Fruit fly (Drosophila melanogaster) whole organism, embryonic: ENCODE data around the gene Ttc26.

Experiments
- Adf1 ChIP-seq: fragments of 200-800 bp; sonication (Bioruptor generic); IDR thresholded peaks from 2 replicates; pipeline ENCODE4 v1.3.6; 2022; ENCODE audit warnings: missing biosample characterization, missing genetic modification characterization
- Atf6 ChIP-seq: fragments of 200-800 bp; sonication (Bioruptor generic); IDR thresholded peaks from 2 replicates; pipeline ENCODE4 v1.3.6; 2022; ENCODE audit warnings: missing biosample characterization, missing genetic modification characterization
- B-H1 ChIP-seq: fragments of 200-800 bp; sonication (Bioruptor generic); IDR thresholded peaks from 3 replicates; pipeline ENCODE4 v1.3.6; 2022; ENCODE audit warnings: missing biosample characterization, missing genetic modification characterization
- CG10979 ChIP-seq: fragments of 200-800 bp; sonication (Bioruptor generic); optimal IDR thresholded peaks from 2 replicates; lab custom pipeline; 2018; ENCODE audit warnings: missing biosample characterization, mild to moderate bottlenecking, missing genetic modification characterization, moderate library complexity
- CG11085 ChIP-seq: fragments of 200-800 bp; sonication (Bioruptor generic); IDR thresholded peaks from 2 replicates; pipeline ENCODE4 v1.3.6; 2022; ENCODE audit warnings: missing biosample characterization, missing genetic modification characterization
- CG11398 ChIP-seq: fragments of 200-800 bp; sonication (Bioruptor generic); optimal IDR thresholded peaks from 2 replicates; lab custom pipeline; 2016; ENCODE audit warnings: missing biosample characterization, missing genetic modification characterization
- CG11695 ChIP-seq: fragments of 200-800 bp; sonication (Bioruptor generic); IDR thresholded peaks from 3 replicates; pipeline ENCODE4 v1.3.6; 2022; ENCODE audit warnings: missing biosample characterization, missing genetic modification characterization
- CG12071 ChIP-seq: fragments of 200-800 bp; sonication (Bioruptor generic); optimal IDR thresholded peaks from 3 replicates; lab custom pipeline; 2018; ENCODE audit warnings: missing biosample characterization, mild to moderate bottlenecking, missing genetic modification characterization
- CG13775 ChIP-seq: fragments of 200-800 bp; sonication (Bioruptor generic); optimal IDR thresholded peaks from 3 replicates; lab custom pipeline; 2017; ENCODE audit warnings: missing biosample characterization, mild to moderate bottlenecking, missing genetic modification characterization
- CG16815 ChIP-seq: fragments of 200-800 bp; sonication (Bioruptor generic); optimal IDR thresholded peaks from 3 replicates; lab custom pipeline; 2017; ENCODE audit warnings: missing biosample characterization, mild to moderate bottlenecking, missing genetic modification characterization
- CG18599 ChIP-seq: fragments of 200-800 bp; sonication (Bioruptor generic); optimal IDR thresholded peaks from 3 replicates; lab custom pipeline; 2017; ENCODE audit warnings: missing biosample characterization, missing genetic modification characterization, mild to moderate bottlenecking, moderate library complexity, missing genetic modification reagents
- CG34422 ChIP-seq: fragments of 200-800 bp; sonication (Bioruptor generic); IDR thresholded peaks from 3 replicates; pipeline ENCODE4 v1.3.6; 2022; ENCODE audit warnings: missing biosample characterization, missing genetic modification characterization
- CG3838 ChIP-seq: fragments of 200-800 bp; sonication (Bioruptor generic); optimal IDR thresholded peaks from 3 replicates; lab custom pipeline; 2016; ENCODE audit warnings: missing biosample characterization, missing genetic modification characterization
- CG4617 ChIP-seq: fragments of 200-800 bp; sonication (Bioruptor generic); optimal IDR thresholded peaks from 3 replicates; lab custom pipeline; 2016; ENCODE audit warnings: missing biosample characterization, missing genetic modification characterization, borderline replicate concordance
- CG5953 ChIP-seq: fragments of 200-800 bp; sonication (Bioruptor generic); IDR thresholded peaks from 2 replicates; pipeline ENCODE4 v1.3.6; 2022; ENCODE audit warnings: missing biosample characterization, missing genetic modification characterization
- CG6683 ChIP-seq: fragments of 200-800 bp; sonication (Bioruptor generic); optimal IDR thresholded peaks from 2 replicates; lab custom pipeline; 2017; ENCODE audit warnings: missing biosample characterization, mild to moderate bottlenecking, missing genetic modification characterization, missing genetic modification reagents
- CG6689 ChIP-seq: fragments of 200-800 bp; sonication (Bioruptor generic); IDR thresholded peaks from 2 replicates; pipeline ENCODE4 v1.3.6; 2022; ENCODE audit warnings: missing biosample characterization, missing genetic modification characterization
- CG9932 ChIP-seq: fragments of 200-800 bp; sonication (Bioruptor generic); IDR thresholded peaks from 2 replicates; pipeline ENCODE4 v1.3.6; 2022; ENCODE audit warnings: missing biosample characterization, missing genetic modification characterization
- Camta ChIP-seq: fragments of 200-800 bp; sonication (Bioruptor generic); optimal IDR thresholded peaks from 2 replicates; lab custom pipeline; 2016; ENCODE audit warnings: missing biosample characterization, missing genetic modification characterization
- CrebB ChIP-seq: fragments of 200-800 bp; sonication (Bioruptor generic); optimal IDR thresholded peaks from 3 replicates; lab custom pipeline; 2018; ENCODE audit warnings: missing biosample characterization, mild to moderate bottlenecking, missing genetic modification characterization
- Dbx ChIP-seq: fragments of 200-800 bp; sonication (Bioruptor generic); IDR thresholded peaks from 3 replicates; pipeline ENCODE4 v1.3.6; 2022; ENCODE audit warnings: missing biosample characterization, missing genetic modification characterization
- Deaf1 ChIP-seq: fragments of 200-800 bp; optimal IDR thresholded peaks from 3 replicates; lab custom pipeline; 2019; ENCODE audit warnings: missing biosample characterization, mild to moderate bottlenecking, missing genetic modification characterization, moderate library complexity
- Doc3 ChIP-seq: fragments of 200-800 bp; sonication (Bioruptor generic); IDR thresholded peaks from 3 replicates; pipeline ENCODE4 v1.3.6; 2022; ENCODE audit warnings: missing biosample characterization, missing genetic modification characterization; ENCODE audit not compliant: partially characterized antibody
- Ets97D ChIP-seq: fragments of 200-800 bp; sonication (Bioruptor generic); optimal IDR thresholded peaks from 3 replicates; lab custom pipeline; 2016; ENCODE audit warnings: missing biosample characterization, missing genetic modification characterization
- HHEX ChIP-seq: fragments of 200-800 bp; sonication (Bioruptor generic); optimal IDR thresholded peaks from 3 replicates; lab custom pipeline; 2017; ENCODE audit warnings: missing biosample characterization, mild to moderate bottlenecking, missing genetic modification characterization, missing genetic modification reagents
- HLHmδ ChIP-seq: fragments of 200-800 bp; sonication (Bioruptor generic); optimal IDR thresholded peaks from 2 replicates; lab custom pipeline; 2018; ENCODE audit warnings: missing biosample characterization, mild to moderate bottlenecking, missing genetic modification characterization, moderate library complexity
- NfI ChIP-seq: fragments of 200-800 bp; sonication (Bioruptor generic); optimal IDR thresholded peaks from 3 replicates; lab custom pipeline; 2018; ENCODE audit warnings: missing biosample characterization, mild to moderate bottlenecking, missing genetic modification characterization, moderate library complexity
- Rx ChIP-seq: fragments of 200-800 bp; sonication (Bioruptor generic); IDR thresholded peaks from 2 replicates; pipeline ENCODE4 v1.3.6; 2022; ENCODE audit warnings: missing biosample characterization, missing genetic modification characterization
- Sry-β ChIP-seq: fragments of 200-800 bp; sonication (Bioruptor generic); optimal IDR thresholded peaks from 2 replicates; lab custom pipeline; 2018; ENCODE audit warnings: missing biosample characterization, mild to moderate bottlenecking, missing genetic modification characterization, moderate library complexity
- ac ChIP-seq: fragments of 200-800 bp; sonication (Bioruptor generic); optimal IDR thresholded peaks from 3 replicates; lab custom pipeline; 2017; ENCODE audit warnings: missing biosample characterization, mild to moderate bottlenecking, missing genetic modification characterization
- caup ChIP-seq: fragments of 200-800 bp; sonication (Bioruptor generic); optimal IDR thresholded peaks from 3 replicates; lab custom pipeline; 2017; ENCODE audit warnings: missing biosample characterization, mild to moderate bottlenecking, missing genetic modification characterization, moderate library complexity; ENCODE audit not compliant: severe bottlenecking
- chn ChIP-seq: fragments of 200-800 bp; sonication (Bioruptor generic); optimal IDR thresholded peaks from 2 replicates; lab custom pipeline; 2016; ENCODE audit warnings: missing biosample characterization, missing genetic modification characterization
- dysf ChIP-seq: fragments of 200-800 bp; sonication (Bioruptor generic); IDR thresholded peaks from 3 replicates; pipeline ENCODE4 v1.3.6; 2022; ENCODE audit warnings: missing biosample characterization, missing genetic modification characterization
- gfzf ChIP-seq: fragments of 200-800 bp; sonication (Bioruptor generic); optimal IDR thresholded peaks from 2 replicates; lab custom pipeline; 2016; ENCODE audit warnings: missing biosample characterization, mild to moderate bottlenecking, missing genetic modification characterization, moderate library complexity
- grn ChIP-seq: fragments of 200-800 bp; sonication (Bioruptor generic); optimal IDR thresholded peaks from 3 replicates; lab custom pipeline; 2017; ENCODE audit warnings: missing biosample characterization, missing genetic modification characterization
- gro ChIP-seq: fragments of 200-800 bp; sonication (Bioruptor generic); optimal IDR thresholded peaks from 2 replicates; lab custom pipeline; 2016; ENCODE audit warnings: missing biosample characterization, missing genetic modification characterization
- hth ChIP-seq: fragments of >200 bp; optimal IDR thresholded peaks from 2 replicates; lab custom pipeline; 2017; ENCODE audit warnings: inconsistent platforms
- insv ChIP-seq, 2 experiments: fragments of 200-800 bp; sonication (Bioruptor generic); optimal IDR thresholded peaks; 3 replicates each; lab custom pipeline; 2016 to 2018; ENCODE audit warnings: missing biosample characterization in 2 of 2, missing genetic modification characterization in 2 of 2
- lola ChIP-seq, 3 experiments: fragments of >200 bp in 2 of 3; fragments of 200-800 bp in 1 of 3; sonication (Bioruptor generic) in 1 of 3; optimal IDR thresholded peaks; 2 replicates each; lab custom pipeline; 2017 to 2019; ENCODE audit warnings: missing biosample characterization in 3 of 3, missing genetic modification characterization in 3 of 3, mild to moderate bottlenecking in 1 of 3, moderate library complexity in 1 of 3
- nau ChIP-seq: fragments of 200-800 bp; sonication (Bioruptor generic); optimal IDR thresholded peaks from 3 replicates; lab custom pipeline; 2017; ENCODE audit warnings: missing biosample characterization, mild to moderate bottlenecking, missing genetic modification characterization, missing genetic modification reagents
- nom ChIP-seq: fragments of 200-800 bp; sonication (Bioruptor generic); optimal IDR thresholded peaks from 2 replicates; lab custom pipeline; 2017; ENCODE audit warnings: missing biosample characterization, missing genetic modification characterization, mild to moderate bottlenecking, moderate library complexity, missing genetic modification reagents
- pb ChIP-seq: fragments of 200-800 bp; sonication (Bioruptor generic); optimal IDR thresholded peaks from 3 replicates; lab custom pipeline; 2016; ENCODE audit warnings: missing biosample characterization, missing genetic modification characterization
- pros ChIP-seq: fragments of 200-800 bp; sonication (Bioruptor generic); optimal IDR thresholded peaks from 3 replicates; lab custom pipeline; 2019; ENCODE audit warnings: missing biosample characterization, mild to moderate bottlenecking, missing genetic modification characterization, moderate library complexity
- pzg ChIP-seq: fragments of 200-800 bp; sonication (Bioruptor generic); optimal IDR thresholded peaks from 3 replicates; lab custom pipeline; 2018; ENCODE audit warnings: missing biosample characterization, mild to moderate bottlenecking, missing genetic modification characterization, moderate library complexity
- ro ChIP-seq: fragments of 200-800 bp; sonication (Bioruptor generic); IDR thresholded peaks from 2 replicates; pipeline ENCODE4 v1.3.6; 2022; ENCODE audit warnings: missing biosample characterization, missing genetic modification characterization
- sens ChIP-seq: fragments of 200-800 bp; sonication (Bioruptor generic); peaks from one replicate; lab custom pipeline; 2016; ENCODE audit warnings: missing biosample characterization, missing genetic modification characterization
- ttk ChIP-seq: fragments of 200-800 bp; sonication (Bioruptor generic); IDR thresholded peaks from 2 replicates; pipeline ENCODE4 v2.1.2; 2022; ENCODE audit warnings: missing biosample characterization, missing genetic modification characterization
- vfl ChIP-seq: fragments of 200-800 bp; sonication (Bioruptor generic); optimal IDR thresholded peaks from 2 replicates; lab custom pipeline; 2016; ENCODE audit warnings: missing biosample characterization, missing genetic modification characterization
- wdn ChIP-seq: fragments of 200-800 bp; sonication (Bioruptor generic); IDR thresholded peaks from 2 replicates; pipeline ENCODE4 v1.3.6; 2022; ENCODE audit warnings: missing biosample characterization, missing genetic modification characterization
- wor ChIP-seq: fragments of 200-800 bp; sonication (Bioruptor generic); IDR thresholded peaks from 2 replicates; pipeline ENCODE4 v1.3.6; 2022; ENCODE audit warnings: missing biosample characterization, missing genetic modification characterization
- zfh1 ChIP-seq: fragments of 200-800 bp; sonication (Bioruptor generic); IDR thresholded peaks from 3 replicates; pipeline ENCODE4 v1.3.6; 2022; ENCODE audit warnings: missing biosample characterization, missing genetic modification characterization
- zfh2 ChIP-seq: fragments of 200-800 bp; sonication (Bioruptor generic); optimal IDR thresholded peaks from 2 replicates; lab custom pipeline; 2016; ENCODE audit warnings: missing biosample characterization, missing genetic modification characterization

Gene Ttc26

dm6 chr3R:15816276-15816675, 42.1 kb downstream of the Ttc26 start (continued):
- TF ChIP-seq ac (GFP tag; lab: Kevin White, UChicago) (no peak), vfl (GFP tag; lab: Kevin White, UChicago) (no peak), wor (GFP tag; lab: Robert Waterston, UW) (no peak), CG11085 (GFP tag; lab: Robert Waterston, UW) (no peak), insv (GFP tag; optimal IDR thresholded peaks at IDR 0.05; lab: Kevin White, UChicago) (no peak), Dbx (GFP tag; lab: Robert Waterston, UW) (no peak), Doc3 (GFP tag; lab: Robert Waterston, UW) (no peak), CG13775 (no peak), HLHmδ (GFP tag; lab: Kevin White, UChicago) (no peak), sens (GFP tag; lab: Kevin White, UChicago) (peak; percentile 60), nau (no peak), zfh2 (GFP tag; lab: Kevin White, UChicago) (no peak), CG34422 (peak; percentile 52; the same call in 1 of the 3 replicates), CG12071 (GFP tag; lab: Kevin White, UChicago) (no peak), CG16815 (GFP tag; lab: Kevin White, UChicago) (no peak), B-H1 (peak; percentile 16; the same call in 1 of the 3 replicates), CG4617 (GFP tag; lab: Kevin White, UChicago) (no peak), CrebB (tag; lab: Kevin White, UChicago) (no peak), CG11695 (GFP tag; lab: Robert Waterston, UW) (no peak), chn (GFP tag; lab: Kevin White, UChicago) (peak; percentile 43), Camta (GFP tag; lab: Kevin White, UChicago) (no peak), nom (GFP tag; lab: Kevin White, UChicago) (no peak), zfh1 (GFP tag; lab: Robert Waterston, UW) (peak; percentile 65; the same call in 1 of the 3 replicates), NfI (GFP tag; lab: Kevin White, UChicago) (no peak), wdn (GFP tag; lab: Robert Waterston, UW) (0 out of 2 replicates have a peak, but pooled peaks have one; percentile 5), pzg (no peak), gfzf (GFP tag; lab: Kevin White, UChicago) (no peak), ro (no peak), CG11398 (GFP tag; lab: Kevin White, UChicago) (no peak), CG6689 (GFP tag; lab: Robert Waterston, UW) (0 out of 2 replicates have a peak, but pooled peaks have one; percentile 34), CG9932 (no peak), Deaf1 (tag; lab: Kevin White, UChicago) (no peak), Sry-β (no peak), HHEX (GFP tag; lab: Kevin White, UChicago) (no peak), Ets97D (GFP tag; lab: Kevin White, UChicago) (no peak), CG18599 (GFP tag; lab: Kevin White, UChicago) (no peak), Atf6 (GFP tag; lab: Robert Waterston, UW) (no peak), gro (no peak), hth (lab: Kevin White, UChicago) (no peak), lola (GFP tag; optimal IDR thresholded peaks at IDR 0.05; lab: Kevin White, UChicago) (no peak), grn (GFP tag; lab: Kevin White, UChicago) (no peak), caup (GFP tag; lab: Kevin White, UChicago) (no peak), CG5953 (GFP tag; lab: Robert Waterston, UW) (no peak), Adf1 (GFP tag; lab: Robert Waterston, UW) (no peak), pros (no peak), dysf (GFP tag; lab: Robert Waterston, UW) (peak; percentile 44; the same call in 1 of the 3 replicates), pb (GFP tag; lab: Kevin White, UChicago) (no peak), CG3838 (GFP tag; lab: Kevin White, UChicago) (no peak), Rx (GFP tag; lab: Robert Waterston, UW) (peak; percentile 47; the same call in 1 of the 2 replicates), CG6683 (GFP tag; lab: Kevin White, UChicago) (no peak), CG10979 (tag; lab: Kevin White, UChicago) (peak; percentile 1), ttk (GFP tag; lab: Robert Waterston, UW) (peak; percentile 50; the same call in 1 of the 2 replicates)
